Fruit fly (Drosophila melanogaster): Measurements from ENCODE around the gene Actbeta.

DNA sequence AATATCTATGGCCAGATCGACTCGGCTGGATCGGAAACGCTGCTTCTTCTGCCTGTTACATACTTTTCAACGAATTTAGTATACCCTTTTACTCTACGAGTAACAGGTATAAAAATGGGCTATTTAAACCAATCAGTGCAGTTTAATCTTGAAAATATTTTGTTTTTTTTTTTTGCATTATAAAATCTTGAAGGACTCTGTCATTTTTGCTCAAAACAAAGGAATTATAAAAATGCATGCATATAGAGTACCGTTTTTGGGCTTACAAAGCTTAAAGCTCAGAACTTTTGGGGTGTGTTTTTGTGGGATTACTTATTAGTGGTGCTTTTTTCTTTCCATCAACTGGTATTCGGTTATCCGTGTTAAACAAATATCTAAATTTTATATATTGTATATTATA is 41.7 kb upstream of the Actbeta start, which contains the start of gene CG11155:
- no peak for TF ChIP-seq brk (GFP tag; optimal IDR thresholded peaks at IDR 0.05)
- TF ChIP-seq Myc (optimal IDR thresholded peaks at IDR 0.05) = no peak
- no peak for TF ChIP-seq Hnf4 (GFP tag; optimal IDR thresholded peaks at IDR 0.05)
- TF ChIP-seq N (GFP tag; optimal IDR thresholded peaks at IDR 0.05) = no peak

Data from whole organism, wandering third instar larva.